Worm (Caenorhabditis elegans): ENCODE measurements around the gene Y55F3C.10.

Gene Y55F3C.10

ce11 chrIV:719351-719750, at the start of gene Y55F3C.10:
Y55F3C.10 (minus strand) TSS chrIV:719451.
- TF ChIP-seq him-1 (tag; optimal IDR thresholded peaks at IDR 0.05) (no peak), dao-5 (tag; optimal IDR thresholded peaks at IDR 0.05) (no peak), W03F9.2 (tag; optimal IDR thresholded peaks at IDR 0.05) (no peak)

- TF ChIP-seq W03F9.2 (tag; optimal IDR thresholded peaks at IDR 0.05): no peak
- TF ChIP-seq dao-5 (tag; optimal IDR thresholded peaks at IDR 0.05): no peak
- TF ChIP-seq him-1 (tag; optimal IDR thresholded peaks at IDR 0.05): no peak
These were observed 49.1 kb upstream of the Y55F3C.10 start, which contains the start of gene F56B3.2 for ce11 chrIV:768312-768711. F56B3.2 (minus strand) TSS chrIV:768584.

DNA sequence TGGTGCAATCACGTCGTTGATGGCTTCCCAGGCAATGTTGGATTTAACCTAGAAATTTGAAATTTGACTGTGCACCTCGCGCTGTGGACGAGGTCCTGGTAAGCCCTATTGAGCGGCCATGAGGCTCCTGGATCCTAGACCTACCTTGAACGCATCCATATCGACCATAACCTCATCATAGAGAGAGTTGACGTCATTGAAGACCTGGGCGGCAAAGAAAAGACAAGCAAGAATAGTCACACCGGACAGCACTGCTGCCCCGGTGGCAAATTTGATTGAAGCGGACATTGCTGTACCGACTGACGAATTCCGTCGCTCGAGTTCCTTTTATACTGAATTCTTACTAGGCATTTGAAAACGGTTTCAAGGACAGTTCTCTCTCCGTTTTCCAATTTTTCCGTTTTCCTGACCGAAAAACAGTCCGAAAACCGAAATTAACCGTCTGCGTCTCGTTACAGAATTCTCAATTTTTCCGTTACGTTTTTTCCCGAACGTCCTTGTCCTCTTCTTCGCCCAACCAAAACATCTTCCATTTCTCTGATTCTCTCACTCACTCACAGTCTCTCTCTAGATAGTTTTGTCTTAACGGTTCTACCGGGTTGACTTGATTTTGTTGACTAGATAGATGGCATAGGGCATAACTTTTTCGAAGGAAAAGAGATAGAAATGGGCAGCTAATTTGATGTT, 44.3 kb upstream of the Y55F3C.10 start, which contains the start of gene col-103:
col-103 (minus strand) TSS at position 302 of the 687 bp plus-strand sequence.
- TF ChIP-seq W03F9.2 (tag; optimal IDR thresholded peaks at IDR 0.05) (no peak), dao-5 (tag; optimal IDR thresholded peaks at IDR 0.05) (no peak), him-1 (tag; optimal IDR thresholded peaks at IDR 0.05) (no peak)

DNA sequence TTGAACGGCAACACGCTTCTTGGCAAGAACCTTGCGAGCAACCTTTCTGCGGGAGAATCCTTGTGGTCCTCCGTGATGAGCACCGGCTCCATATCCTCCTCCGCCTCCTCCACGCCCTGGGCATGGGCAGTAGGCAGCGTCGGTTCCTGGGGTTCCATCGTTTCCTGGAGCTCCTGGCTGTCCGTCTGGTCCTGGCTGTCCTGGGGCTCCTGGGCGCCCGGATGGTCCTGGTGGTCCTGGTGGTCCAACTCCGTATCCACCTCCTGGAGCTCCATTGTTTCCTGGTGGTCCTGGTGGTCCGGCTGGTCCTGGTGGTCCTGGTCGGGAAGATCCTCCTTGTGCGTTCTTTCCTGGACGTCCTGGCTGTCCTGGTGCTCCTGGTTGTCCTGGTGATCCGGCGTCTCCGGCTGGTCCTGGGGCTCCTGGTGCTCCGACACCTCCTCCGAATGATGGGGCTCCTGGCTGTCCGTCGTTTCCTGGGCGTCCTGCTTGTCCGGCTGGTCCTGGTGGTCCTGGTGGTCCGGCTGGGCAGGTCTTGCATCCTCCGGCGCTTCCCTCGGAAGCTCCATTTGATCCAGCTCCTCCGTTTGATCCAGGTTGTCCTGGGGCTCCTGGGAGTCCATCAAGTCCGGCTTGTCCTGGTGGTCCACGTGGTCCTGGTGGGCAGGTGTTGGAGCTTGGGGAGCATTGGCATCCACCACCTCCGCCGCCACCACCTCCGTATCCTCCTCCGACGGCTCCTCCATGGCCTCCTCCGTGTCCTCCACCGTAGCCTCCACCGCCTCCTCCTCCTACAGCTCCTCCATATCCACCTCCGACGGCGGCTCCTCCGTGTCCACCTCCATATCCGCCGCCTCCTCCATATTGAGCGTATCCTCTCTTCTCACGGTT, 43.5 kb upstream of the Y55F3C.10 start:
- no peak for TF ChIP-seq dao-5 (tag; optimal IDR thresholded peaks at IDR 0.05)
- TF ChIP-seq him-1 (tag; optimal IDR thresholded peaks at IDR 0.05): no peak
- TF ChIP-seq W03F9.2 (tag; optimal IDR thresholded peaks at IDR 0.05): no peak

DNA sequence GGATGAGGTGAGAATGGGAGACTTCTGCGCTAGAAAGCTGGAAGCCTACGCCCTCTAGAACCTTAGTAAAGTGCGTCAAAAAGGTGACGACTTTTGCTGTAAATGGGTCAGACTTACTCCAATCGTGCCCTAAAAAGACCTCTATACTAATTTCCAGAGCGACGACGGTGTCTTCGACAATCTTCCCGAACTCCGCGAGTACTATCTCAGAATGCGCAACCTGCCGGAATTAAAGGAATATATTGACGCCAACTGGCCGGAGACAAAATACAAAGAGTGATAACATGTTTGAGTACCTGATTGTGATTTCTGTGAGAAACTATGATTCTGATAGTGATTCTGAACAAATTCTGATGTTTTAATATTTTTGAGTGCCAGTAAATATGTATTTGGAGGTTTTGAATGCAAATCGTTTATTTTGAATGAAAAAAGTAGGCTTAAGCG, 42.8 kb upstream of the Y55F3C.10 start:
- TF ChIP-seq dao-5 (tag; optimal IDR thresholded peaks at IDR 0.05) (no peak), W03F9.2 (tag; optimal IDR thresholded peaks at IDR 0.05) (no peak), him-1 (tag; optimal IDR thresholded peaks at IDR 0.05) (no peak)

DNA sequence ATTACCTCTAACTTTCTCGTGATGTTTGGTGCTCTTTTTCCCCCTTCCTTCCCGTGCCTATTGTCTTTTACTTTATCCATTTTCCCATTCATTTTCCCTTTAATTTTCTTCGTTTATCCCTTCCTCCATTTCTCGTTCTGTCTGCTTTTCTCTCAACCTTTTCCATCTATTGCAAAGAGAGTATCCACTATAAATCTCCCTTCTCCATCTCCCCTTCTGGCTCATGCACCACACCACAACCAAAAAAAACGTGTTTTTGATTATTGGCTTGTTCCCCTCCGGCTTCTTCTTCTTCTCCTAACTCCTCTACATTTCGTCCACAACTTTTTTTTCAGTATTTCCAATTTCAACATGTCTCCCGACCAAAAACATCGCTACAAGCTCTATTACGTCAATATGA, 41.0 kb upstream of the Y55F3C.10 start, which contains the start of gene gst-40:
gst-40 (plus strand) TSS at position 236 of the 400 bp plus-strand sequence.
- TF ChIP-seq dao-5 (tag; optimal IDR thresholded peaks at IDR 0.05) (no peak), him-1 (tag; optimal IDR thresholded peaks at IDR 0.05) (no peak), W03F9.2 (tag; optimal IDR thresholded peaks at IDR 0.05) (no peak)

- TF ChIP-seq W03F9.2 (tag; optimal IDR thresholded peaks at IDR 0.05) (no peak), him-1 (tag; optimal IDR thresholded peaks at IDR 0.05) (no peak), dao-5 (tag; optimal IDR thresholded peaks at IDR 0.05) (no peak)
These were observed 38.3 kb upstream of the Y55F3C.10 start for ce11 chrIV:757548-757947.

DNA sequence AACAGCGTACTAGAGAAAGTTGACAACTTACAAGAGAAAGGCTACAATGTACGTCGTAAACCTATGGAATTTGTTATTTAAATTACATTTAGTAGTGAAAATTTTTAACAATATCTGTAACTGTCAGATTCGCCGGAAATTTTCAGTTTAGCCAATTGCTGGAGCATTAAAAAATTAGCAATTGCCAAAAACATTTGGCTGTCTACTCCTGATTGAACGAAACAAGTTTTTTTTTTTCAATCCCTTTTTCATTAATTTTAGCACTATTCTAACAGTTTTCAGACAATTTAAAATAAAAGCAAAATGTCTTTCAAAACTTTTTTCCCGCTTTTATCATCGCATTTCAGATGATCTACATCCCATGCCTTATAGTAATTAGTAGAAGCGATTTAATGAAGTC, 37.7 kb upstream of the Y55F3C.10 start:
- no peak for TF ChIP-seq dao-5 (tag; optimal IDR thresholded peaks at IDR 0.05)
- no peak for TF ChIP-seq W03F9.2 (tag; optimal IDR thresholded peaks at IDR 0.05)
- TF ChIP-seq him-1 (tag; optimal IDR thresholded peaks at IDR 0.05): no peak

ce11 chrIV:756421-756820, 37.2 kb upstream of the Y55F3C.10 start, which contains the start of gene srt-23:
srt-23 (plus strand) TSS chrIV:756721.
- no peak for TF ChIP-seq W03F9.2 (tag; optimal IDR thresholded peaks at IDR 0.05)
- no peak for TF ChIP-seq him-1 (tag; optimal IDR thresholded peaks at IDR 0.05)
- no peak for TF ChIP-seq dao-5 (tag; optimal IDR thresholded peaks at IDR 0.05)

DNA sequence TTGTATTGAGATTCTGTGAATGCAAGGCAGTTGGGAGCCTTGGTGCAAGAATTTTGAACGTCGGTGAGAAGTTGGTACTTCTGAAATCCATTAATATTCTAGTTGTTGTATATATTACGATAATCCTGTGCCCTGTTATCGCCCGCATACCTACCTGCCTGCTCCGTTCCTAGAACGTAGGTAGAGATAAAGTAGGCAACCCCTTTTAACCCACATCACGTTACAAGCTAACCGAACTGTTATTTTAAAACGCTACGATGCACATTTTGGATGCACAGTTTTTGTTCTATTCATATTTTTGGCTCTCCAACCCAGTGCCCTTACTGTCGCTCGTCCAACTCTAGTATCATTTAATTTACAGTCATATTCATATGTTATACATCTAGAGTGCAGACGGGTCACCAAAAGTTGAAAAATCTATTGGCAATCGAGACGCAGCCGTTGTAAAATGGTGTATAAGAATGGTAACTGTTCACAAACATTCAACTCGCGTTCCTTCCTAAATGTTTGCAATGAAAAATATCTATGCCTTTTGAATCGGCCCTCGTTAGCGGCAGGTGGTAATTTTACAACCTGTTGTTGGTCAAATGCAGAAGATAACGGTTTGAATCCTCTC, 35.2 kb upstream of the Y55F3C.10 start:
- TF ChIP-seq dao-5 (tag; optimal IDR thresholded peaks at IDR 0.05): no peak
- no peak for TF ChIP-seq W03F9.2 (tag; optimal IDR thresholded peaks at IDR 0.05)
- no peak for TF ChIP-seq him-1 (tag; optimal IDR thresholded peaks at IDR 0.05)

DNA sequence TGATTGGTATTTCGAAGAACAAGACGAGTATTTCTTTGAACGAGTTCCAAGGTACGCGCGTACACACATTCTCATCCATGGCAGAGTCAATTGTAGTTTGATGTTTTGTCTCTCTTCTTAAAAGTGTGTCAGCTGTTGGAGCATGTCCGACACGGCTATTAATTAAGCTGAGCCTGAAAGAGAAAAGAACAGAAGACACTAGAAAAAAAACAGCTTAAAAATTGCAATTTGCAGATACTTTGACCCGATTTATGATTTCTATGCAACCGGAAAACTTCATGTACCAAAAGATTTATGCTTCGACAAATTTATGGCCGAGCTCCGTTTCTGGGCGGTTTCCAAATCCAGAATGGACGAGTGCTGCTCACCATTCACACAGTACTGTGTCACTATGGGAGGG, 30.3 kb upstream of the Y55F3C.10 start:
- TF ChIP-seq W03F9.2 (tag; optimal IDR thresholded peaks at IDR 0.05) (no peak), dao-5 (tag; optimal IDR thresholded peaks at IDR 0.05) (no peak), him-1 (tag; optimal IDR thresholded peaks at IDR 0.05) (no peak)

- TF ChIP-seq W03F9.2 (tag; optimal IDR thresholded peaks at IDR 0.05): no peak
- no peak for TF ChIP-seq him-1 (tag; optimal IDR thresholded peaks at IDR 0.05)
- no peak for TF ChIP-seq dao-5 (tag; optimal IDR thresholded peaks at IDR 0.05)
These were observed 27.1 kb upstream of the Y55F3C.10 start for ce11 chrIV:746333-746732.

- TF ChIP-seq him-1 (tag; optimal IDR thresholded peaks at IDR 0.05) (no peak), W03F9.2 (tag; optimal IDR thresholded peaks at IDR 0.05) (no peak), dao-5 (tag; optimal IDR thresholded peaks at IDR 0.05) (no peak)
These were observed 22.6 kb upstream of the Y55F3C.10 start for ce11 chrIV:741831-742230.
